Worm (Caenorhabditis elegans): ENCODE measurements around the gene metl-18.
"Not testable (repeated sequence)": the region's sequence is repeated elsewhere in the genome, so short reads cannot be mapped to it uniquely, and the experiment has no call there.

The metl-18 gene

ce11 chrIII:3453486-3453885 is 27.9 kb downstream of the metl-18 start, which contains the start of gene C34C12.2:
C34C12.2 (plus strand) TSS chrIII:3453786.
- TF ChIP-seq madf-8 (GFP tag; conservative IDR thresholded peaks at IDR 0.05); ceh-91 (GFP tag; IDR thresholded peaks at IDR 0.05); F23B12.7 (tag; optimal IDR thresholded peaks at IDR 0.05; ENCODE audit: insufficient read depth): not testable (repeated sequence)

ce11 chrIII:3454045-3454444 is 28.5 kb downstream of the metl-18 start, which contains the start of gene C34C12.1:
C34C12.1 (plus strand) TSS chrIII:3454345.
- TF ChIP-seq bed-1 (GFP tag; IDR thresholded peaks at IDR 0.05); hlh-26 (GFP tag; conservative IDR thresholded peaks at IDR 0.05); ceh-79 (tag; optimal IDR thresholded peaks at IDR 0.05): not testable (repeated sequence)

- no peak for TF ChIP-seq ceh-40 (GFP tag; IDR thresholded peaks at IDR 0.05)
- TF ChIP-seq ccch-3 (GFP tag; optimal IDR thresholded peaks at IDR 0.05), result no peak
- peak; percentile 97 for TF ChIP-seq attf-5 (GFP tag; optimal IDR thresholded peaks at IDR 0.05)
- TF ChIP-seq nfyb-1 (GFP tag; IDR thresholded peaks at IDR 0.05), result peak; percentile 98
- peak; percentile 99 for TF ChIP-seq K11D2.4 (GFP tag; IDR thresholded peaks at IDR 0.05)
- no peak for TF ChIP-seq mes-4 (tag; optimal IDR thresholded peaks at IDR 0.05)
- no peak for TF ChIP-seq egl-44 (GFP tag; IDR thresholded peaks at IDR 0.05)
- TF ChIP-seq hlh-26 (GFP tag; conservative IDR thresholded peaks at IDR 0.05), result no peak
- TF ChIP-seq F52B5.7 (tag; optimal IDR thresholded peaks at IDR 0.05), result peak; percentile 38
- TF ChIP-seq egrh-3 (GFP tag; IDR thresholded peaks at IDR 0.05), result no peak
- TF ChIP-seq ztf-3 (GFP tag; optimal IDR thresholded peaks at IDR 0.05), result peak; percentile 82
- no peak for TF ChIP-seq T26A5.8 (tag; optimal IDR thresholded peaks at IDR 0.05)
- peak; percentile 98 for TF ChIP-seq ztf-26 (tag; optimal IDR thresholded peaks at IDR 0.05)
- 0 out of 2 replicates have a peak, but pooled peaks have one; percentile 42 for TF ChIP-seq aptf-2 (GFP tag; conservative IDR thresholded peaks at IDR 0.05)
- no peak for TF ChIP-seq akir-1 (GFP tag; optimal IDR thresholded peaks at IDR 0.05)
- peak; percentile 94 for TF ChIP-seq K12H6.12 (tag; optimal IDR thresholded peaks at IDR 0.05)
- TF ChIP-seq F49E8.2 (tag; optimal IDR thresholded peaks at IDR 0.05; ENCODE audit: insufficient read depth), result peak; percentile 83
- 0 out of 2 replicates have a peak, but pooled peaks have one; percentile 62 for TF ChIP-seq cebp-2 (GFP tag; IDR thresholded peaks at IDR 0.05)
- TF ChIP-seq ztf-18 (tag; optimal IDR thresholded peaks at IDR 0.05), result peak; percentile 91
- no peak for TF ChIP-seq sdz-38 (tag; optimal IDR thresholded peaks at IDR 0.05)
- TF ChIP-seq F39B2.1 (GFP tag; IDR thresholded peaks at IDR 0.05), result no peak
- no peak for TF ChIP-seq ets-4 (GFP tag; optimal IDR thresholded peaks at IDR 0.05)
- 0 out of 2 replicates have a peak, but pooled peaks have one; percentile 52 for TF ChIP-seq bed-2 (GFP tag; IDR thresholded peaks at IDR 0.05)
- TF ChIP-seq snpc-4 (GFP tag; optimal IDR thresholded peaks at IDR 0.05), result peak; percentile 65
- TF ChIP-seq snpc-4 (tag; optimal IDR thresholded peaks at IDR 0.05), result peak; percentile 76 to 87 (median 85)
- peak; percentile 63 for TF ChIP-seq nhr-80 (tag; optimal IDR thresholded peaks at IDR 0.05)
- peak; percentile 95 for TF ChIP-seq madf-3 (GFP tag; IDR thresholded peaks at IDR 0.05)
- TF ChIP-seq Y79H2A.3 (GFP tag; conservative IDR thresholded peaks at IDR 0.05), result no peak
- TF ChIP-seq Y56A3A.18 (GFP tag; IDR thresholded peaks at IDR 0.05), result peak; percentile 74; the same call in 1 of the 2 replicates
- peak; percentile 90 for TF ChIP-seq F33H1.4 (GFP tag; IDR thresholded peaks at IDR 0.05)
- peak; percentile 72 for TF ChIP-seq dpl-1 (GFP tag; optimal IDR thresholded peaks at IDR 0.05)
- TF ChIP-seq ZK185.1 (tag; optimal IDR thresholded peaks at IDR 0.05; ENCODE audit: poor library complexity, severe bottlenecking), result peak; percentile 95
- no peak for TF ChIP-seq nhr-179 (tag; optimal IDR thresholded peaks at IDR 0.05)
- peak; percentile 63 for TF ChIP-seq ceh-79 (tag; optimal IDR thresholded peaks at IDR 0.05)
- TF ChIP-seq pbrm-1 (GFP tag; IDR thresholded peaks at IDR 0.05), result peak; percentile 97
- TF ChIP-seq B0336.3 (GFP tag; IDR thresholded peaks at IDR 0.05), result peak; percentile 96
- TF ChIP-seq Y95B8A.8 (GFP tag; IDR thresholded peaks at IDR 0.05), result peak; percentile 84
- peak; percentile 84 for TF ChIP-seq C17E4.6 (GFP tag; IDR thresholded peaks at IDR 0.05)
- peak; percentile 92 for TF ChIP-seq F22D6.2 (tag; optimal IDR thresholded peaks at IDR 0.05)
- TF ChIP-seq nfya-2 (GFP tag; IDR thresholded peaks at IDR 0.05), result no peak
- peak; percentile 80 for TF ChIP-seq hmg-20 (GFP tag; IDR thresholded peaks at IDR 0.05)
- TF ChIP-seq bed-1 (GFP tag; IDR thresholded peaks at IDR 0.05), result no peak
These were observed 30.7 kb downstream of the metl-18 start for ce11 chrIII:3456226-3456625.
